Fruit fly (Drosophila melanogaster) whole organism, prepupa: Measurements from ENCODE around the gene CG17300.
A peak's percentile ranks its signal among the peaks of the same experiment; 100 is the strongest.

Experiments
- Blimp-1 ChIP-seq: fragments of 200-800 bp; sonication (Bioruptor generic); optimal IDR thresholded peaks from 3 replicates; lab custom pipeline; 2017; ENCODE audit warnings: missing biosample characterization, missing genetic modification characterization, mild to moderate bottlenecking, moderate library complexity, missing genetic modification reagents
- CG10631 ChIP-seq: fragments of 200-800 bp; sonication (Bioruptor generic); optimal IDR thresholded peaks from 2 replicates; lab custom pipeline; 2016; ENCODE audit warnings: missing biosample characterization, missing genetic modification characterization
- CG10669 ChIP-seq: fragments of 200-800 bp; sonication (Bioruptor generic); optimal IDR thresholded peaks from 3 replicates; lab custom pipeline; 2018; ENCODE audit warnings: missing biosample characterization, mild to moderate bottlenecking, missing genetic modification characterization, moderate library complexity
- CG15336 ChIP-seq: fragments of 200-800 bp; sonication (Bioruptor generic); IDR thresholded peaks from 2 replicates; pipeline ENCODE4 v1.3.6; 2022; ENCODE audit warnings: missing biosample characterization, missing genetic modification characterization
- CG1621 ChIP-seq: fragments of 200-800 bp; sonication (Bioruptor generic); optimal IDR thresholded peaks from 3 replicates; lab custom pipeline; 2018; ENCODE audit warnings: missing biosample characterization, mild to moderate bottlenecking, missing genetic modification characterization
- CG16779 ChIP-seq: fragments of 200-800 bp; sonication (Bioruptor generic); optimal IDR thresholded peaks from 3 replicates; lab custom pipeline; 2017; ENCODE audit warnings: missing biosample characterization, mild to moderate bottlenecking, missing genetic modification characterization
- CG3032 ChIP-seq: fragments of 200-800 bp; optimal IDR thresholded peaks from 2 replicates; lab custom pipeline; 2019; ENCODE audit warnings: missing biosample characterization, mild to moderate bottlenecking, missing genetic modification characterization, moderate library complexity
- CG31627 ChIP-seq: fragments of 200-800 bp; sonication (Bioruptor generic); optimal IDR thresholded peaks from 3 replicates; lab custom pipeline; 2016; ENCODE audit warnings: missing biosample characterization, missing genetic modification characterization
- CG32006 ChIP-seq: fragments of 200-800 bp; sonication (Bioruptor generic); optimal IDR thresholded peaks from 3 replicates; lab custom pipeline; 2017; ENCODE audit warnings: missing biosample characterization, mild to moderate bottlenecking, missing genetic modification characterization
- CG34406 ChIP-seq: fragments of 200-800 bp; sonication (Bioruptor generic); optimal IDR thresholded peaks from 3 replicates; lab custom pipeline; 2016; ENCODE audit warnings: missing biosample characterization, missing genetic modification characterization
- CG3919 ChIP-seq: fragments of 200-800 bp; sonication (Bioruptor generic); optimal IDR thresholded peaks from 3 replicates; lab custom pipeline; 2016; ENCODE audit warnings: missing biosample characterization, missing genetic modification characterization
- CG4318 ChIP-seq: fragments of 200-800 bp; sonication (Bioruptor generic); optimal IDR thresholded peaks from 3 replicates; lab custom pipeline; 2017; ENCODE audit warnings: missing biosample characterization, mild to moderate bottlenecking, missing genetic modification characterization
- CG6163 ChIP-seq: fragments of 200-800 bp; sonication (Bioruptor generic); IDR thresholded peaks from 3 replicates; pipeline ENCODE4 v1.3.6; 2022; ENCODE audit warnings: missing biosample characterization, missing genetic modification characterization
- CG6276 ChIP-seq: fragments of 200-800 bp; sonication (Bioruptor generic); optimal IDR thresholded peaks from 2 replicates; lab custom pipeline; 2017; ENCODE audit warnings: missing biosample characterization, mild to moderate bottlenecking, missing genetic modification characterization
- CG6792 ChIP-seq: fragments of 200-800 bp; sonication (Bioruptor generic); optimal IDR thresholded peaks from 3 replicates; lab custom pipeline; 2016; ENCODE audit warnings: missing biosample characterization, missing genetic modification characterization
- CG6808 ChIP-seq: fragments of 200-800 bp; sonication (Bioruptor generic); optimal IDR thresholded peaks from 3 replicates; lab custom pipeline; 2017; ENCODE audit warnings: missing biosample characterization, missing genetic modification characterization, mild to moderate bottlenecking, moderate library complexity, missing genetic modification reagents
- CG6854 ChIP-seq: fragments of 200-800 bp; sonication (Bioruptor generic); optimal IDR thresholded peaks from 2 replicates; lab custom pipeline; 2017; ENCODE audit warnings: missing biosample characterization, mild to moderate bottlenecking, missing genetic modification characterization
- CG7368 ChIP-seq: fragments of 200-800 bp; sonication (Bioruptor generic); optimal IDR thresholded peaks from 3 replicates; lab custom pipeline; 2016; ENCODE audit warnings: missing biosample characterization, missing genetic modification characterization
- CG8119 ChIP-seq: fragments of 200-800 bp; sonication (Bioruptor generic); IDR thresholded peaks from 3 replicates; pipeline ENCODE4 v1.3.6; 2022; ENCODE audit warnings: missing biosample characterization, missing genetic modification characterization
- CG8319 ChIP-seq: fragments of 200-800 bp; sonication (Bioruptor generic); optimal IDR thresholded peaks from 3 replicates; lab custom pipeline; 2016; ENCODE audit warnings: missing biosample characterization, missing genetic modification characterization
- CG8632 ChIP-seq: fragments of 200-800 bp; sonication (Bioruptor generic); optimal IDR thresholded peaks from 3 replicates; lab custom pipeline; 2016; ENCODE audit warnings: missing biosample characterization, missing genetic modification characterization
- Eip75B ChIP-seq: fragments of 200-800 bp; sonication (Bioruptor generic); optimal IDR thresholded peaks from 3 replicates; lab custom pipeline; 2016; ENCODE audit warnings: missing biosample characterization, missing genetic modification characterization
- Eip78C ChIP-seq: fragments of 200-800 bp; sonication (Bioruptor generic); peaks from one replicate; lab custom pipeline; 2016; ENCODE audit warnings: missing biosample characterization, missing genetic modification characterization
- Eip93F ChIP-seq: fragments of 200-800 bp; sonication (Bioruptor generic); optimal IDR thresholded peaks from 2 replicates; lab custom pipeline; 2016; ENCODE audit warnings: missing biosample characterization, mild to moderate bottlenecking, missing genetic modification characterization
- Ets21C ChIP-seq: fragments of 200-800 bp; sonication (Bioruptor generic); optimal IDR thresholded peaks from 3 replicates; lab custom pipeline; 2016; ENCODE audit warnings: missing biosample characterization, missing genetic modification characterization
- Ets96B ChIP-seq: fragments of 200-800 bp; optimal IDR thresholded peaks from 2 replicates; lab custom pipeline; 2019; ENCODE audit warnings: missing biosample characterization, mild to moderate bottlenecking, missing genetic modification characterization, moderate library complexity
- Gug ChIP-seq: fragments of 200-800 bp; sonication (Bioruptor generic); IDR thresholded peaks from 2 replicates; pipeline ENCODE4 v1.3.6; 2022; ENCODE audit warnings: missing biosample characterization, missing genetic modification characterization
- Hr38 ChIP-seq: sonication (Bioruptor generic); optimal IDR thresholded peaks from 2 replicates; lab custom pipeline; 2016; ENCODE audit warnings: missing biosample characterization, missing genetic modification characterization
- Hr39 ChIP-seq: fragments of 200-800 bp; sonication (Bioruptor generic); optimal IDR thresholded peaks from 2 replicates; lab custom pipeline; 2016; ENCODE audit warnings: missing biosample characterization, missing genetic modification characterization
- Hr4 ChIP-seq: fragments of 200-800 bp; sonication (Bioruptor generic); optimal IDR thresholded peaks from 3 replicates; lab custom pipeline; 2016; ENCODE audit warnings: missing biosample characterization, missing genetic modification characterization
- Lpt ChIP-seq: fragments of 200-800 bp; sonication (Bioruptor generic); optimal IDR thresholded peaks from 3 replicates; lab custom pipeline; 2016; ENCODE audit warnings: missing biosample characterization, missing genetic modification characterization
- Met ChIP-seq: fragments of 200-800 bp; sonication (Bioruptor generic); optimal IDR thresholded peaks from 3 replicates; lab custom pipeline; 2016; ENCODE audit warnings: missing biosample characterization, missing genetic modification characterization
- OdsH ChIP-seq: fragments of 200-800 bp; sonication (Bioruptor generic); optimal IDR thresholded peaks from 3 replicates; lab custom pipeline; 2016; ENCODE audit warnings: missing biosample characterization, missing genetic modification characterization
- Smox ChIP-seq: fragments of 200-800 bp; sonication (Bioruptor generic); optimal IDR thresholded peaks from 3 replicates; lab custom pipeline; 2016; ENCODE audit warnings: missing biosample characterization, missing genetic modification characterization
- Sox102F ChIP-seq: fragments of 200-800 bp; sonication (Bioruptor generic); optimal IDR thresholded peaks from 2 replicates; lab custom pipeline; 2016; ENCODE audit warnings: missing biosample characterization, mild to moderate bottlenecking, missing genetic modification characterization
- achi ChIP-seq: fragments of 200-800 bp; sonication (Bioruptor generic); optimal IDR thresholded peaks from 3 replicates; lab custom pipeline; 2016; ENCODE audit warnings: missing biosample characterization, missing genetic modification characterization
- cyc ChIP-seq: fragments of 200-800 bp; sonication (Bioruptor generic); optimal IDR thresholded peaks from 3 replicates; lab custom pipeline; 2016; ENCODE audit warnings: missing biosample characterization, missing genetic modification characterization
- dsx ChIP-seq: fragments of 200-800 bp; optimal IDR thresholded peaks from 3 replicates; lab custom pipeline; 2019; ENCODE audit warnings: missing biosample characterization, mild to moderate bottlenecking, missing genetic modification characterization, moderate library complexity; ENCODE audit not compliant: poor library complexity, severe bottlenecking
- eg ChIP-seq: fragments of 200-800 bp; sonication (Bioruptor generic); IDR thresholded peaks from 3 replicates; pipeline ENCODE4 v1.3.6; 2022; ENCODE audit warnings: missing biosample characterization, missing genetic modification characterization
- esn ChIP-seq: fragments of 200-800 bp; sonication (Bioruptor generic); optimal IDR thresholded peaks from 2 replicates; lab custom pipeline; 2016; ENCODE audit warnings: missing biosample characterization, mild to moderate bottlenecking, missing genetic modification characterization, moderate library complexity
- fd59A ChIP-seq: fragments of 200-800 bp; sonication (Bioruptor generic); optimal IDR thresholded peaks from 2 replicates; lab custom pipeline; 2017; ENCODE audit warnings: missing biosample characterization, mild to moderate bottlenecking, missing genetic modification characterization, missing genetic modification reagents
- fkh ChIP-seq: fragments of 200-800 bp; sonication (Bioruptor generic); optimal IDR thresholded peaks from 3 replicates; lab custom pipeline; 2017; ENCODE audit warnings: missing biosample characterization, mild to moderate bottlenecking, missing genetic modification characterization, moderate library complexity
- lz ChIP-seq: fragments of 200-800 bp; sonication (Bioruptor generic); optimal IDR thresholded peaks from 3 replicates; lab custom pipeline; 2016; ENCODE audit warnings: missing biosample characterization, missing genetic modification characterization
- net ChIP-seq: fragments of 200-800 bp; sonication (Bioruptor generic); optimal IDR thresholded peaks from 3 replicates; lab custom pipeline; 2016; ENCODE audit warnings: missing biosample characterization, missing genetic modification characterization
- pdm3 ChIP-seq: fragments of 200-800 bp; sonication (Bioruptor generic); optimal IDR thresholded peaks from 3 replicates; lab custom pipeline; 2016; ENCODE audit warnings: missing biosample characterization, missing genetic modification characterization
- spab ChIP-seq: fragments of 200-800 bp; sonication (Bioruptor generic); optimal IDR thresholded peaks from 2 replicates; lab custom pipeline; 2017; ENCODE audit warnings: missing biosample characterization, mild to moderate bottlenecking, missing genetic modification characterization, missing genetic modification reagents
- ss ChIP-seq, 2 experiments: fragments of 200-800 bp; sonication (Bioruptor generic); optimal IDR thresholded peaks; 2 replicates in 1 of 2; 3 replicates in 1 of 2; lab custom pipeline; 2017 to 2018; ENCODE audit warnings: mild to moderate bottlenecking in 2 of 2, missing biosample characterization in 2 of 2, missing genetic modification characterization in 2 of 2, moderate library complexity in 1 of 2
- svp ChIP-seq: fragments of 200-800 bp; sonication (Bioruptor generic); peaks from one replicate; lab custom pipeline; 2016; ENCODE audit warnings: missing biosample characterization, missing genetic modification characterization
- topi ChIP-seq: fragments of 200-800 bp; sonication (Bioruptor generic); optimal IDR thresholded peaks from 3 replicates; lab custom pipeline; 2016; ENCODE audit warnings: missing biosample characterization, missing genetic modification characterization
- vri ChIP-seq: fragments of 200-800 bp; sonication (Bioruptor generic); optimal IDR thresholded peaks from 3 replicates; lab custom pipeline; 2016; ENCODE audit warnings: missing biosample characterization, mild to moderate bottlenecking, missing genetic modification characterization

The CG17300 gene

DNA sequence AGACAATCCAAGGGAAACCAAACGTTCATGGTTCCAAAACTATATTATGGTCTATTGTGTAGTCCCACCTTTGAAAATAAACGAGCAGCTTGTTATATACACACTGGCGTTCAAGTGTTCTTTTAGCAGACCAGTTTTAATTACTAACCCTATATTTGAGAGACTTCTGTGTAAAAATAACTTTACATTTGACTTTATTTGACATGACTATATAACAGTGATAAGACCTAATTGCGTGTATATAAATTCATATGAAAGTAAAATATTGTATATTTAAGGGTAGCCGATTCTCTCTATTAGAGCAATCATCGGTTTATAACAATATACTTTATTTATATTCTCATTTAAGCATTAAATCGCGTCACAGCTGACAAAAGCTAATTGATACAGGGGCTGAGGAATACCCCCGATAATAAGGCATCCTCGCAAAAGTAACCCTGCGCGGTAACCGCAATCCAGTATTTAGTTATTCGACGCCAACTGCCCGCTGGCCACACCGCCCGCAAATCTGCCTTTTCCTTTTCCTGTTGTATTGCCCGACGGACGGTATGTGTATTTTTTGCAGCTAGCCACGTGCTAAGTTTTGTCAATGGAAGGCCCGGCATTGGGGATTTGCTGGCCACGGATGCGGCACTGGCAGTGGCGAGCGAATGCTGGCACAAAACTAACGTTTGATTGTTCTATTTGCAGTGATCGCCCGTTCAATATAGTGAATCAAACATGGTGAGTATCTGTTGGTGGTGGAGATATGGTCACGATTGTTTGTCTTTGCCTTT, 45.6 kb downstream of the CG17300 start, which contains the start of gene RpS4:
Gene RpS4 (plus strand): TSS at position 465 of the 776 bp plus-strand sequence.
- no peak for TF ChIP-seq Hr4
- peak; percentile 91 for TF ChIP-seq CG16779
- peak; percentile 99 for TF ChIP-seq CG6854
- TF ChIP-seq vri (GFP tag; lab: Kevin White, UChicago) = peak; percentile 86
- no peak for TF ChIP-seq Lpt
- TF ChIP-seq ss (GFP tag; optimal IDR thresholded peaks at IDR 0.05; lab: Kevin White, UChicago) = peak; percentile 89 to 95
- TF ChIP-seq CG6163 (GFP tag; lab: Robert Waterston, UW) = peak; percentile 90
- TF ChIP-seq Eip75B (GFP tag; lab: Kevin White, UChicago) = peak; percentile 86
- TF ChIP-seq eg (GFP tag; lab: Robert Waterston, UW) = peak; percentile 84
- no peak for TF ChIP-seq Hr38 (GFP tag; lab: Kevin White, UChicago)
- TF ChIP-seq Met (GFP tag; lab: Kevin White, UChicago) = peak; percentile 86
- TF ChIP-seq achi = peak; percentile 75
- peak; percentile 70 for TF ChIP-seq Smox (GFP tag; lab: Kevin White, UChicago)
- TF ChIP-seq CG34406 (GFP tag; lab: Kevin White, UChicago) = peak; percentile 82
- TF ChIP-seq lz = peak; percentile 89
- peak; percentile 79 for TF ChIP-seq CG6808 (GFP tag; lab: Kevin White, UChicago)
- peak; percentile 74 for TF ChIP-seq spab
- peak; percentile 64 for TF ChIP-seq Ets21C
- TF ChIP-seq CG3919 = peak; percentile 94
- TF ChIP-seq OdsH = peak; percentile 76
- peak; percentile 84 for TF ChIP-seq cyc (GFP tag; lab: Kevin White, UChicago)
- TF ChIP-seq CG8632 (GFP tag; lab: Kevin White, UChicago) = peak; percentile 74
- peak; percentile 71 for TF ChIP-seq CG6792 (GFP tag; lab: Kevin White, UChicago)
- peak; percentile 55 for TF ChIP-seq CG10631 (GFP tag; lab: Kevin White, UChicago)
- TF ChIP-seq net = peak; percentile 93
- TF ChIP-seq CG10669 (GFP tag; lab: Kevin White, UChicago) = peak; percentile 75
- no peak for TF ChIP-seq Eip93F (GFP tag; lab: Kevin White, UChicago)
- peak; percentile 88 for TF ChIP-seq Sox102F
- no peak for TF ChIP-seq CG4318 (GFP tag; lab: Kevin White, UChicago)
- TF ChIP-seq fd59A (GFP tag; lab: Kevin White, UChicago) = peak; percentile 69
- peak; percentile 65 for TF ChIP-seq CG15336
- TF ChIP-seq CG7368 = peak; percentile 85
- TF ChIP-seq CG6276 (GFP tag; lab: Kevin White, UChicago) = no peak
- peak; percentile 82 for TF ChIP-seq topi
- peak; percentile 30; the same call in 1 of the 2 replicates for TF ChIP-seq Gug (GFP tag; lab: Robert Waterston, UW)
- peak; percentile 50; the same call in 2 of the 3 replicates for TF ChIP-seq CG8119 (GFP tag; lab: Robert Waterston, UW)
- peak; percentile 34 for TF ChIP-seq CG32006
- peak; percentile 84 for TF ChIP-seq svp (GFP tag; lab: Kevin White, UChicago)
- TF ChIP-seq CG31627 (GFP tag; lab: Kevin White, UChicago) = peak; percentile 83
- TF ChIP-seq dsx (GFP tag; lab: Kevin White, UChicago) = peak; percentile 67
- peak; percentile 96 for TF ChIP-seq Eip78C (GFP tag; lab: Kevin White, UChicago)
- TF ChIP-seq fkh = peak; percentile 79
- TF ChIP-seq CG1621 (tag; lab: Kevin White, UChicago) = peak; percentile 88
- peak; percentile 79 for TF ChIP-seq Hr39 (GFP tag; lab: Kevin White, UChicago)
- peak; percentile 59 for TF ChIP-seq Ets96B (tag; lab: Kevin White, UChicago)
- TF ChIP-seq pdm3 (GFP tag; lab: Kevin White, UChicago) = peak; percentile 83
- peak; percentile 69 for TF ChIP-seq CG3032 (tag; lab: Kevin White, UChicago)
- TF ChIP-seq Blimp-1 (GFP tag; lab: Kevin White, UChicago) = peak; percentile 79
- peak; percentile 64 for TF ChIP-seq CG8319 (GFP tag; lab: Kevin White, UChicago)
- TF ChIP-seq esn (GFP tag; lab: Kevin White, UChicago) = peak; percentile 88
